Fruit fly (Drosophila melanogaster): ENCODE results near the gene CG18493.

dm6 chr3R:19408573-19408972, 18.5 kb downstream of the CG18493 start, which contains the start of gene CG11626:
- no peak for TF ChIP-seq CG6276 (GFP tag; optimal IDR thresholded peaks at IDR 0.05)
- no peak for TF ChIP-seq CG8119 (GFP tag; IDR thresholded peaks at IDR 0.05)
- TF ChIP-seq CG15336 (GFP tag; IDR thresholded peaks at IDR 0.05) = no peak
